Worm (Caenorhabditis elegans) whole organism, L2 larva: ENCODE measurements around the gene pir-2.

Experiments
- C34F6.9 ChIP-seq: fragments of 150-350 bp; optimal IDR thresholded peaks from 2 replicates; lab custom pipeline; 2014; ENCODE audit warnings: missing biosample characterization, missing genetic modification characterization
- F13H6.1 ChIP-seq: sonication (generic microtip); optimal IDR thresholded peaks from 2 replicates; lab custom pipeline; 2016; ENCODE audit warnings: missing genetic modification characterization, missing compliant biosample characterization
- R02D3.7 ChIP-seq: fragments of 150-350 bp; optimal IDR thresholded peaks from 2 replicates; lab custom pipeline; 2014; ENCODE audit warnings: missing biosample characterization, missing genetic modification characterization
- Y55F3AM.14 ChIP-seq: fragments of 200-800 bp; sonication (Bioruptor generic); optimal IDR thresholded peaks from 2 replicates; lab custom pipeline; 2018; ENCODE audit warnings: mild to moderate bottlenecking, missing genetic modification characterization, missing compliant biosample characterization
- ZK546.5 ChIP-seq: sonication (generic microtip); optimal IDR thresholded peaks from 2 replicates; lab custom pipeline; 2017; ENCODE audit warnings: missing biosample characterization, missing genetic modification characterization
- alr-1 ChIP-seq: fragments of 150-350 bp; optimal IDR thresholded peaks from 2 replicates; lab custom pipeline; 2014; ENCODE audit warnings: missing biosample characterization, missing genetic modification characterization
- aly-2 ChIP-seq: fragments of 150-350 bp; optimal IDR thresholded peaks from 2 replicates; lab custom pipeline; 2014; ENCODE audit warnings: missing biosample characterization, missing genetic modification characterization
- ama-1 ChIP-seq: fragments of 150-350 bp; optimal IDR thresholded peaks from 2 replicates; lab custom pipeline; 2018; ENCODE audit warnings: inconsistent platforms
- blmp-1 ChIP-seq: sonication (generic microtip); optimal IDR thresholded peaks from 2 replicates; lab custom pipeline; 2017; ENCODE audit warnings: missing genetic modification characterization, mild to moderate bottlenecking, missing compliant biosample characterization, antibody characterized with exemption, moderate library complexity; ENCODE audit not compliant: insufficient read depth
- ceh-16 ChIP-seq: fragments of 150-350 bp; optimal IDR thresholded peaks from 2 replicates; lab custom pipeline; 2014; ENCODE audit warnings: missing biosample characterization, missing genetic modification characterization
- ceh-82 ChIP-seq: fragments of 150-350 bp; optimal IDR thresholded peaks from 2 replicates; lab custom pipeline; 2014; ENCODE audit warnings: missing biosample characterization, missing genetic modification characterization
- crh-2 ChIP-seq: sonication (generic microtip); optimal IDR thresholded peaks from 2 replicates; lab custom pipeline; 2017; ENCODE audit warnings: missing biosample characterization, missing genetic modification characterization
- dmd-4 ChIP-seq: sonication (generic microtip); optimal IDR thresholded peaks from 2 replicates; lab custom pipeline; 2017; ENCODE audit warnings: missing biosample characterization, missing genetic modification characterization
- egl-27 ChIP-seq: sonication (generic microtip); optimal IDR thresholded peaks from 3 replicates; lab custom pipeline; 2017; ENCODE audit warnings: missing biosample characterization, missing genetic modification reagents, missing genetic modification characterization
- elt-1 ChIP-seq: fragments of 150-350 bp; optimal IDR thresholded peaks from 2 replicates; lab custom pipeline; 2014; ENCODE audit warnings: missing biosample characterization, missing genetic modification characterization
- elt-3 ChIP-seq: sonication (generic microtip); optimal IDR thresholded peaks from 2 replicates; lab custom pipeline; 2017; ENCODE audit warnings: missing biosample characterization, missing genetic modification characterization
- fos-1 ChIP-seq: fragments of 150-350 bp; optimal IDR thresholded peaks from 2 replicates; lab custom pipeline; 2014; ENCODE audit warnings: missing biosample characterization, missing genetic modification characterization
- gmeb-1 ChIP-seq: fragments of 150-350 bp; optimal IDR thresholded peaks from 2 replicates; lab custom pipeline; 2014; ENCODE audit warnings: missing biosample characterization, missing genetic modification characterization
- lin-11 ChIP-seq: fragments of 150-350 bp; sonication (generic microtip); optimal IDR thresholded peaks from 2 replicates; lab custom pipeline; 2014; ENCODE audit warnings: missing biosample characterization, missing genetic modification characterization, inconsistent platforms, mixed read lengths
- lin-13 ChIP-seq: fragments of 150-350 bp; optimal IDR thresholded peaks from 2 replicates; lab custom pipeline; 2014; ENCODE audit warnings: missing biosample characterization, missing genetic modification reagents, missing genetic modification characterization
- lin-39 ChIP-seq: fragments of 150-350 bp; optimal IDR thresholded peaks from 2 replicates; lab custom pipeline; 2014; ENCODE audit warnings: missing biosample characterization, missing genetic modification reagents, missing genetic modification characterization
- lsy-2 ChIP-seq, 2 experiments: fragments of 150-350 bp in 1 of 2; sonication (generic microtip) in 1 of 2; optimal IDR thresholded peaks; 2 replicates each; lab custom pipeline; 2014 to 2017; ENCODE audit warnings: missing biosample characterization in 2 of 2, missing genetic modification characterization in 2 of 2
- mab-5 ChIP-seq: fragments of 150-350 bp; optimal IDR thresholded peaks from 2 replicates; lab custom pipeline; 2014; ENCODE audit warnings: missing biosample characterization, missing genetic modification characterization
- mbf-1 ChIP-seq: sonication (generic microtip); optimal IDR thresholded peaks from 2 replicates; lab custom pipeline; 2017; ENCODE audit warnings: missing biosample characterization, missing genetic modification characterization
- mdl-1 ChIP-seq, 2 experiments: fragments of 150-350 bp in 1 of 2; sonication (generic microtip) in 1 of 2; optimal IDR thresholded peaks; 2 replicates each; lab custom pipeline; 2017; ENCODE audit warnings: missing biosample characterization in 2 of 2, missing genetic modification characterization in 2 of 2
- nhr-10 ChIP-seq: sonication (generic microtip); optimal IDR thresholded peaks from 2 replicates; lab custom pipeline; 2017; ENCODE audit warnings: missing biosample characterization, missing genetic modification characterization
- nhr-11 ChIP-seq: fragments of 150-350 bp; optimal IDR thresholded peaks from 2 replicates; lab custom pipeline; 2014; ENCODE audit warnings: missing biosample characterization, missing genetic modification characterization
- nhr-12 ChIP-seq: fragments of 150-350 bp; optimal IDR thresholded peaks from 2 replicates; lab custom pipeline; 2014; ENCODE audit warnings: missing biosample characterization, missing genetic modification characterization
- nhr-129 ChIP-seq: fragments of 150-350 bp; optimal IDR thresholded peaks from 2 replicates; lab custom pipeline; 2014; ENCODE audit warnings: missing biosample characterization, missing genetic modification characterization
- nhr-21 ChIP-seq: fragments of 150-350 bp; optimal IDR thresholded peaks from 2 replicates; lab custom pipeline; 2014; ENCODE audit warnings: missing biosample characterization, missing genetic modification characterization
- nhr-23 ChIP-seq: fragments of 150-350 bp; optimal IDR thresholded peaks from 2 replicates; lab custom pipeline; 2014; ENCODE audit warnings: missing biosample characterization, missing genetic modification reagents, missing genetic modification characterization
- nhr-237 ChIP-seq: fragments of 150-350 bp; optimal IDR thresholded peaks from 2 replicates; lab custom pipeline; 2014; ENCODE audit warnings: missing biosample characterization, missing genetic modification characterization
- nhr-25 ChIP-seq: fragments of 150-350 bp; sonication (generic microtip); optimal IDR thresholded peaks from 3 replicates; lab custom pipeline; 2014; ENCODE audit warnings: missing biosample characterization, missing genetic modification characterization
- nhr-6 ChIP-seq: fragments of 150-350 bp; optimal IDR thresholded peaks from 2 replicates; lab custom pipeline; 2014; ENCODE audit warnings: missing biosample characterization, missing genetic modification characterization
- nhr-77 ChIP-seq: fragments of 150-350 bp; optimal IDR thresholded peaks from 2 replicates; lab custom pipeline; 2014; ENCODE audit warnings: missing biosample characterization, missing genetic modification characterization
- peb-1 ChIP-seq: fragments of 150-350 bp; optimal IDR thresholded peaks from 2 replicates; lab custom pipeline; 2014; ENCODE audit warnings: missing biosample characterization, missing genetic modification characterization
- sem-4 ChIP-seq: fragments of 150-350 bp; optimal IDR thresholded peaks from 2 replicates; lab custom pipeline; 2014; ENCODE audit warnings: missing biosample characterization, missing genetic modification reagents, missing genetic modification characterization
- skn-1 ChIP-seq: sonication (generic microtip); optimal IDR thresholded peaks from 2 replicates; lab custom pipeline; 2017; ENCODE audit warnings: missing biosample characterization, missing genetic modification characterization
- sma-3 ChIP-seq: sonication (generic microtip); optimal IDR thresholded peaks from 2 replicates; lab custom pipeline; 2016; ENCODE audit warnings: missing genetic modification reagents, missing genetic modification characterization, missing compliant biosample characterization
- sma-9 ChIP-seq, 2 experiments: fragments of 150-350 bp in 1 of 2; sonication (generic microtip) in 1 of 2; optimal IDR thresholded peaks; 2 replicates each; lab custom pipeline; 2014 to 2016; ENCODE audit warnings: missing genetic modification characterization in 2 of 2, mild to moderate bottlenecking in 1 of 2, missing biosample characterization in 1 of 2, missing compliant biosample characterization in 1 of 2, missing genetic modification reagents in 1 of 2, moderate library complexity in 1 of 2
- snpc-4 ChIP-seq: fragments of 150-350 bp; optimal IDR thresholded peaks from 2 replicates; lab custom pipeline; 2014; ENCODE audit warnings: missing biosample characterization, missing genetic modification characterization
- unc-39 ChIP-seq: fragments of 150-350 bp; optimal IDR thresholded peaks from 2 replicates; lab custom pipeline; 2014; ENCODE audit warnings: missing biosample characterization, missing genetic modification characterization
- unc-55 ChIP-seq: fragments of 150-350 bp; sonication (generic microtip); optimal IDR thresholded peaks from 3 replicates; lab custom pipeline; 2014; ENCODE audit warnings: missing biosample characterization, missing genetic modification reagents, missing genetic modification characterization
- unc-62 ChIP-seq: fragments of 150-350 bp; optimal IDR thresholded peaks from 2 replicates; lab custom pipeline; 2014; ENCODE audit warnings: missing biosample characterization, missing genetic modification reagents, missing genetic modification characterization
- zag-1 ChIP-seq: fragments of 150-350 bp; optimal IDR thresholded peaks from 2 replicates; lab custom pipeline; 2014; ENCODE audit warnings: missing biosample characterization, missing genetic modification characterization
- ztf-1 ChIP-seq: fragments of 200-800 bp; sonication (Bioruptor generic); conservative IDR thresholded peaks from 2 replicates; pipeline ENCODE4 v1.3.6; 2022; ENCODE audit warnings: missing genetic modification characterization, missing compliant biosample characterization
- ztf-11 ChIP-seq: sonication (generic microtip); optimal IDR thresholded peaks from 2 replicates; lab custom pipeline; 2017; ENCODE audit warnings: missing biosample characterization, missing genetic modification characterization
- ztf-4 ChIP-seq: fragments of 150-350 bp; optimal IDR thresholded peaks from 2 replicates; lab custom pipeline; 2014; ENCODE audit warnings: missing biosample characterization, missing genetic modification characterization

The pir-2 gene

DNA sequence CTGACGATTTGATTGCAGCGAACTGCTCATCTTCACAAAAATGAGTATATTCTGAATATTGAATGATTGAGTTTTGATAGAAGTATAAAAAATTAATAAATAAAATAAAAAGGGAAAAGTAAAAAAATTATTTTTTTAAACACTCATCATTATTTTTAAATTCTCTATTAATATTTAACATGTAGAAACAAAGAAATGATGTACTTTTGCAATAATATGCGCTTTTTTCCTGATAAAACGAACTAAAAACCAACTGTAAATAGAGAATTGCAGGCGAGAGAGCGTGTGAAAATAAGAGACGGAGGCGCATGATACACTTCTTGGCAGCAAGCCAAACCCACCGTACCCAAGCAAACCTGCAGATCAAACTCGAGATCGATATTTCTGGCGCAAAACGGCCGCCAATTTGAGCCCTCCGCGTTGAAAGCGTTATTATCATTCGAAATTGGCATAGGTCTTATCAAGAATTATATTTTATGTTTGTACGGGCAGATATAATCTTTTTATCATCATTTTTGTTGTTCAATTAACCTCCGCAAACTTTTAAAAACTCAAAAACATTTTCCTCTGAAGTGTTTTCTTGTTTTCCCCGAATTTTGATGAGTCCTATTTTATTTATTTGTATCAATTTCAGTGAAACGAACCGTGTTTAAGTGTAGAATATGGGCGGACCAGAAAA lies 12.7 kb upstream of the pir-2 start, which contains the start of the genes rheb-1 and spk-1:
TSS of gene rheb-1 (minus strand) at position 51 of the 679 bp plus-strand sequence.
TSS of gene spk-1 (plus strand) at position 629 of the 679 bp plus-strand sequence.
- TF ChIP-seq dmd-4: no peak
- peak; percentile 91 for TF ChIP-seq ztf-4 (tag; lab: Kevin White, UChicago)
- TF ChIP-seq gmeb-1 (tag; lab: Kevin White, UChicago): peak; percentile 82
- TF ChIP-seq skn-1 (tag; lab: Kevin White, UChicago): peak; percentile 92
- TF ChIP-seq sem-4 (tag; lab: Kevin White, UChicago): peak; percentile 93
- peak; percentile 88 for TF ChIP-seq nhr-21 (tag; lab: Kevin White, UChicago)
- TF ChIP-seq snpc-4 (tag; lab: Kevin White, UChicago): peak; percentile 77
- TF ChIP-seq ZK546.5 (tag; lab: Kevin White, UChicago): peak; percentile 97
- TF ChIP-seq ama-1: no peak
- TF ChIP-seq fos-1 (tag; lab: Kevin White, UChicago): peak; percentile 88
- peak; percentile 93 for TF ChIP-seq sma-3
- peak; percentile 90 for TF ChIP-seq unc-55 (GFP tag; lab: Kevin White, UChicago)
- peak; percentile 96 for TF ChIP-seq crh-2 (tag; lab: Kevin White, UChicago)
- TF ChIP-seq peb-1: no peak
- TF ChIP-seq ceh-82 (tag; lab: Kevin White, UChicago): peak; percentile 59
- peak; percentile 93 for TF ChIP-seq sma-9 (GFP tag; optimal IDR thresholded peaks at IDR 0.05; lab: Kevin White, UChicago)
- TF ChIP-seq sma-9 (tag; optimal IDR thresholded peaks at IDR 0.05; lab: Kevin White, UChicago): no peak
- TF ChIP-seq C34F6.9: peak; percentile 99
- TF ChIP-seq nhr-23 (tag; lab: Kevin White, UChicago): no peak
- TF ChIP-seq lsy-2 (tag; optimal IDR thresholded peaks at IDR 0.05; lab: Kevin White, UChicago): peak; percentile 98 to 99
- TF ChIP-seq F13H6.1: peak; percentile 92
- TF ChIP-seq Y55F3AM.14: peak; percentile 53
- peak; percentile 85 for TF ChIP-seq nhr-25 (tag; lab: Kevin White, UChicago)
- TF ChIP-seq nhr-237 (tag; lab: Kevin White, UChicago): no peak
- no peak for TF ChIP-seq ztf-11
- TF ChIP-seq lin-13: peak; percentile 88
- TF ChIP-seq aly-2 (tag; lab: Kevin White, UChicago): no peak
- TF ChIP-seq mab-5 (tag; lab: Kevin White, UChicago): peak; percentile 67
- peak; percentile 90 for TF ChIP-seq nhr-129 (tag; lab: Kevin White, UChicago)
- no peak for TF ChIP-seq elt-3 (tag; lab: Kevin White, UChicago)
- peak; percentile 54 for TF ChIP-seq egl-27 (tag; lab: Kevin White, UChicago)
- TF ChIP-seq elt-1 (tag; lab: Kevin White, UChicago): no peak
- peak; percentile 48 for TF ChIP-seq ceh-16
- TF ChIP-seq ztf-1 (GFP tag; lab: Robert Waterston, UW): no peak
- peak in 1 of 2 experiments; percentile 6 for TF ChIP-seq mdl-1 (tag; optimal IDR thresholded peaks at IDR 0.05; lab: Kevin White, UChicago)
- no peak for TF ChIP-seq nhr-77 (tag; lab: Kevin White, UChicago)
- TF ChIP-seq unc-62 (GFP tag; lab: Kevin White, UChicago): no peak
- TF ChIP-seq mbf-1 (tag; lab: Kevin White, UChicago): no peak
- peak; percentile 54 for TF ChIP-seq blmp-1 (tag; lab: Kevin White, UChicago)
- TF ChIP-seq unc-39 (tag; lab: Kevin White, UChicago): no peak
- no peak for TF ChIP-seq nhr-12 (tag; lab: Kevin White, UChicago)
- peak; percentile 32 for TF ChIP-seq zag-1
- no peak for TF ChIP-seq nhr-10 (tag; lab: Kevin White, UChicago)
- TF ChIP-seq lin-39: no peak
- no peak for TF ChIP-seq nhr-11 (tag; lab: Kevin White, UChicago)
- TF ChIP-seq lin-11 (tag; lab: Kevin White, UChicago): peak; percentile 95
- no peak for TF ChIP-seq alr-1 (tag; lab: Kevin White, UChicago)
- TF ChIP-seq nhr-6 (tag; lab: Kevin White, UChicago): peak; percentile 83
- no peak for TF ChIP-seq R02D3.7 (tag; lab: Kevin White, UChicago)
